Fruit fly (Drosophila melanogaster): ENCODE measurements around the gene CG3793.

Gene CG3793

DNA sequence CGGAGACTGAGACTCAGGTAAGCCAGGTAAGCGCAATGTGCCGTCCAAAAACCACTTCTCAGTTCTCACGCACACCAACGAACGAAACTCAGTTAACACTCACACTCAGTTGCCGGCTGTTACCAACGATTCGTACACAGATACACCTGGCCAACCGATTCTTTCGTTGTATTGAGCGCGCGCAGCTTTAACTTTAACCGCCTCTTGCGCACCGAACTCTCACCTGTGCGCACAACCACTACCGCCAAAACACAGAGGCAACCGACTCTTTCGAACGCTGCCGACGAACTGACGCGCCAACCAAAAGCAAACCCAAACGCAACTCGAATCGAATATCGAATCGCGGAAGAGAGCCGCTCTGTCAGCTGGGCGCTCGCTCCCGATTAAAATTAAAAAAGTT lies 1.6 kb upstream of the CG3793 start, which contains the start of gene Gli (continued):
- TF ChIP-seq CG1602 (GFP tag; optimal IDR thresholded peaks at IDR 0.05): no peak
- no peak for TF ChIP-seq CG7839 (tag; optimal IDR thresholded peaks at IDR 0.05)
- no peak for TF ChIP-seq peb (GFP tag; IDR thresholded peaks at IDR 0.05)
- TF ChIP-seq gt (GFP tag; IDR thresholded peaks at IDR 0.05): no peak
- no peak for TF ChIP-seq CG12236 (GFP tag; optimal IDR thresholded peaks at IDR 0.05)
- no peak for TF ChIP-seq Ets65A (GFP tag)
- peak; percentile 63 for TF ChIP-seq pros (GFP tag; optimal IDR thresholded peaks at IDR 0.05)
- no peak for TF ChIP-seq maf-S (GFP tag; optimal IDR thresholded peaks at IDR 0.05)
- peak in 1 of 2 experiments; percentile 6 for TF ChIP-seq insv (GFP tag; optimal IDR thresholded peaks at IDR 0.05)
- peak in 1 of 2 experiments; percentile 13 for TF ChIP-seq bsh (GFP tag; optimal IDR thresholded peaks at IDR 0.05)
- no peak for TF ChIP-seq CG6813 (GFP tag; optimal IDR thresholded peaks at IDR 0.05)
- no peak for TF ChIP-seq tup (GFP tag; optimal IDR thresholded peaks at IDR 0.05)
- TF ChIP-seq CG2199 (GFP tag; IDR thresholded peaks at IDR 0.05): peak; percentile 31; the same call in 1 of the 3 replicates
- peak in 1 of 2 experiments; percentile 48 for TF ChIP-seq Eip74EF (GFP tag; optimal IDR thresholded peaks at IDR 0.05)
- peak; percentile 53 for TF ChIP-seq B-H2 (GFP tag; optimal IDR thresholded peaks at IDR 0.05)
- TF ChIP-seq danr (GFP tag; IDR thresholded peaks at IDR 0.05): no peak
- no peak; the same call in 1 of the 2 replicates for TF ChIP-seq CG10321 (GFP tag; IDR thresholded peaks at IDR 0.05)
- TF ChIP-seq Chrac-16 (GFP tag; optimal IDR thresholded peaks at IDR 0.05): no peak
- peak in 1 of 2 experiments; percentile 46 for TF ChIP-seq Pdp1 (GFP tag; optimal IDR thresholded peaks at IDR 0.05)
- peak; percentile 33; the same call in 1 of the 2 replicates for TF ChIP-seq inv (GFP tag; IDR thresholded peaks at IDR 0.05; ENCODE audit: partially characterized antibody)
- no peak for TF ChIP-seq sna (GFP tag; IDR thresholded peaks at IDR 0.05; ENCODE audit: partially characterized antibody)
- peak; percentile 43 for TF ChIP-seq CG9437 (GFP tag; optimal IDR thresholded peaks at IDR 0.05)
- 0 out of 2 replicates have a peak, but pooled peaks have one; percentile 26 for TF ChIP-seq CG8765 (GFP tag; IDR thresholded peaks at IDR 0.05)
- no peak for TF ChIP-seq CG4360 (GFP tag; IDR thresholded peaks at IDR 0.05)
- TF ChIP-seq so (GFP tag; IDR thresholded peaks at IDR 0.05): peak; percentile 62; the same call in 2 of the 3 replicates
- no peak for TF ChIP-seq Bteb2 (GFP tag; optimal IDR thresholded peaks at IDR 0.05)
- TF ChIP-seq Hey (tag; optimal IDR thresholded peaks at IDR 0.05): no peak
- TF ChIP-seq CG31441 (GFP tag; IDR thresholded peaks at IDR 0.05): no peak
- no peak for TF ChIP-seq Max (GFP tag; optimal IDR thresholded peaks at IDR 0.05)
- TF ChIP-seq CG14050 (GFP tag; IDR thresholded peaks at IDR 0.05): no peak
- no peak for TF ChIP-seq Sry-δ (GFP tag; optimal IDR thresholded peaks at IDR 0.05)
- no peak for TF ChIP-seq Oli (tag; optimal IDR thresholded peaks at IDR 0.05)
- peak; percentile 78 for TF ChIP-seq otp (GFP tag; IDR thresholded peaks at IDR 0.05)
- TF ChIP-seq CG4282 (GFP tag; optimal IDR thresholded peaks at IDR 0.05): no peak
- TF ChIP-seq wdn (GFP tag; IDR thresholded peaks at IDR 0.05): no peak
- TF ChIP-seq crol (GFP tag; IDR thresholded peaks at IDR 0.05): no peak
- TF ChIP-seq CG8478 (optimal IDR thresholded peaks at IDR 0.05): no peak
- TF ChIP-seq ci (GFP tag; IDR thresholded peaks at IDR 0.05): peak; percentile 82
- no peak; the same call in 2 of the 3 replicates for TF ChIP-seq ase (GFP tag; IDR thresholded peaks at IDR 0.05)
- no peak for TF ChIP-seq hbn (GFP tag; IDR thresholded peaks at IDR 0.05; ENCODE audit: partially characterized antibody)
- TF ChIP-seq CG30403 (GFP tag; optimal IDR thresholded peaks at IDR 0.05): no peak
- TF ChIP-seq Mrtf (GFP tag; IDR thresholded peaks at IDR 0.05): no peak
- no peak for TF ChIP-seq zf30C (GFP tag; optimal IDR thresholded peaks at IDR 0.05)
- TF ChIP-seq CG3065 (GFP tag; optimal IDR thresholded peaks at IDR 0.05): no peak
- no peak for TF ChIP-seq Abd-B (GFP tag; optimal IDR thresholded peaks at IDR 0.05)
- TF ChIP-seq chinmo (GFP tag; IDR thresholded peaks at IDR 0.05; ENCODE audit: partially characterized antibody): peak; percentile 98
- TF ChIP-seq Ets97D (GFP tag; optimal IDR thresholded peaks at IDR 0.05): no peak
- TF ChIP-seq CG31365 (tag; optimal IDR thresholded peaks at IDR 0.05): no peak
- TF ChIP-seq CG7786 (GFP tag; optimal IDR thresholded peaks at IDR 0.05): peak; percentile 19
- no peak for TF ChIP-seq CG15479 (GFP tag; optimal IDR thresholded peaks at IDR 0.05)
- TF ChIP-seq CG1024 (GFP tag; IDR thresholded peaks at IDR 0.05): no peak

All from whole organism, embryonic.